Worm (Caenorhabditis elegans) whole organism, L4 larva: ENCODE data around the gene F31F6.1.

Source experiments
- D1046.2 ChIP-seq: fragments of 200-800 bp; sonication (Bioruptor generic); IDR thresholded peaks from 2 replicates; pipeline ENCODE4 v1.3.6; 2022; ENCODE audit warnings: missing genetic modification characterization, missing compliant biosample characterization
- F37D6.2 ChIP-seq: sonication (generic microtip); optimal IDR thresholded peaks from 2 replicates; lab custom pipeline; 2016; ENCODE audit warnings: mild to moderate bottlenecking, missing genetic modification characterization, missing compliant biosample characterization
- F44E2.7 ChIP-seq: fragments of 200-800 bp; sonication (Bioruptor generic); IDR thresholded peaks from 2 replicates; pipeline ENCODE4 v2.1.2; 2022; ENCODE audit warnings: missing genetic modification characterization, missing compliant biosample characterization
- T20F7.1 ChIP-seq: fragments of 200-800 bp; sonication (Bioruptor generic); optimal IDR thresholded peaks from 2 replicates; lab custom pipeline; 2018; ENCODE audit warnings: mild to moderate bottlenecking, missing genetic modification characterization, missing compliant biosample characterization
- ZK337.2 ChIP-seq: fragments of 200-800 bp; sonication (Bioruptor generic); IDR thresholded peaks from 2 replicates; pipeline ENCODE4 v1.3.6; 2022; ENCODE audit warnings: missing genetic modification reagents, missing genetic modification characterization, missing compliant biosample characterization
- aly-2 ChIP-seq: sonication (generic microtip); optimal IDR thresholded peaks from 2 replicates; lab custom pipeline; 2018; ENCODE audit warnings: missing biosample characterization, missing genetic modification characterization
- ceh-32 ChIP-seq: sonication (generic microtip); optimal IDR thresholded peaks from 2 replicates; lab custom pipeline; 2016; ENCODE audit warnings: mild to moderate bottlenecking, missing genetic modification characterization, missing compliant biosample characterization; ENCODE audit not compliant: poor library complexity
- ceh-44 ChIP-seq: fragments of 200-800 bp; sonication (Bioruptor generic); IDR thresholded peaks from 2 replicates; pipeline ENCODE4 v1.3.6; 2022; ENCODE audit warnings: missing genetic modification reagents, missing genetic modification characterization, missing compliant biosample characterization
- ces-1 ChIP-seq: fragments of 150-350 bp; sonication (generic microtip); optimal IDR thresholded peaks from 4 replicates; lab custom pipeline; 2014; ENCODE audit warnings: missing biosample characterization, missing genetic modification reagents, missing genetic modification characterization
- ctbp-1 ChIP-seq: fragments of 200-800 bp; sonication (Bioruptor generic); IDR thresholded peaks from 2 replicates; pipeline ENCODE4 v1.3.6; 2022; ENCODE audit warnings: missing genetic modification reagents, missing genetic modification characterization, missing compliant biosample characterization
- daf-16 ChIP-seq, 3 experiments: sonication (generic microtip); optimal IDR thresholded peaks; 2 replicates each; lab custom pipeline; 2016 to 2017; ENCODE audit warnings: missing genetic modification characterization in 3 of 3, missing genetic modification reagents in 3 of 3, mild to moderate bottlenecking in 2 of 3, missing compliant biosample characterization in 2 of 3, missing biosample characterization in 1 of 3, moderate library complexity in 1 of 3
- daf-19 ChIP-seq: fragments of 200-800 bp; sonication (Bioruptor generic); conservative IDR thresholded peaks from 2 replicates; pipeline ENCODE4 v1.3.6; 2022; ENCODE audit warnings: missing genetic modification characterization, missing compliant biosample characterization
- dmd-8 ChIP-seq: fragments of 200-800 bp; sonication (Bioruptor generic); IDR thresholded peaks from 2 replicates; pipeline ENCODE4 v1.3.6; 2022; ENCODE audit warnings: missing genetic modification characterization, missing compliant biosample characterization
- dmd-9 ChIP-seq: fragments of 200-800 bp; sonication (Bioruptor generic); IDR thresholded peaks from 2 replicates; pipeline ENCODE4 v1.3.6; 2022; ENCODE audit warnings: missing genetic modification reagents, missing genetic modification characterization, missing compliant biosample characterization
- dve-1 ChIP-seq: sonication (generic microtip); optimal IDR thresholded peaks from 2 replicates; lab custom pipeline; 2017; ENCODE audit warnings: antibody characterized with exemption, mild to moderate bottlenecking, missing genetic modification characterization, missing compliant biosample characterization; ENCODE audit not compliant: insufficient read depth
- egl-27 ChIP-seq: sonication (generic microtip); optimal IDR thresholded peaks from 3 replicates; lab custom pipeline; 2017; ENCODE audit warnings: missing biosample characterization, missing genetic modification reagents, missing genetic modification characterization
- egl-43 ChIP-seq: fragments of 200-800 bp; sonication (Bioruptor generic); IDR thresholded peaks from 2 replicates; pipeline ENCODE4 v1.3.6; 2022; ENCODE audit warnings: missing genetic modification reagents, missing genetic modification characterization, missing compliant biosample characterization
- fkh-10 ChIP-seq: fragments of 150-350 bp; optimal IDR thresholded peaks from 2 replicates; lab custom pipeline; 2014; ENCODE audit warnings: missing biosample characterization, missing genetic modification reagents, missing genetic modification characterization
- fos-1 ChIP-seq: fragments of 150-350 bp; optimal IDR thresholded peaks from 2 replicates; lab custom pipeline; 2014; ENCODE audit warnings: missing biosample characterization, missing genetic modification characterization
- gei-8 ChIP-seq: fragments of 200-800 bp; sonication (Bioruptor generic); optimal IDR thresholded peaks from 2 replicates; lab custom pipeline; 2018; ENCODE audit warnings: mild to moderate bottlenecking, missing genetic modification characterization, missing compliant biosample characterization
- hlh-11 ChIP-seq: fragments of 200-800 bp; sonication (Bioruptor generic); optimal IDR thresholded peaks from 2 replicates; lab custom pipeline; 2018; ENCODE audit warnings: mild to moderate bottlenecking, missing genetic modification characterization, missing compliant biosample characterization
- hlh-30 ChIP-seq: sonication (generic microtip); optimal IDR thresholded peaks from 2 replicates; lab custom pipeline; 2017; ENCODE audit warnings: antibody characterized with exemption, mild to moderate bottlenecking, missing genetic modification characterization, missing compliant biosample characterization; ENCODE audit not compliant: insufficient read depth
- hmg-1.1 ChIP-seq: fragments of 200-800 bp; sonication (Bioruptor generic); IDR thresholded peaks from 2 replicates; pipeline ENCODE4 v1.3.6; 2022; ENCODE audit warnings: missing genetic modification reagents, missing genetic modification characterization, missing compliant biosample characterization
- lin-1 ChIP-seq: fragments of 200-800 bp; sonication (Bioruptor generic); IDR thresholded peaks from 2 replicates; pipeline ENCODE4 v1.3.6; 2022; ENCODE audit warnings: missing genetic modification reagents, missing genetic modification characterization, missing compliant biosample characterization
- lir-3 ChIP-seq: sonication (generic microtip); optimal IDR thresholded peaks from 2 replicates; lab custom pipeline; 2016; ENCODE audit warnings: mild to moderate bottlenecking, missing genetic modification characterization, missing compliant biosample characterization
- lsy-2 ChIP-seq, 2 experiments: fragments of 150-350 bp in 1 of 2; sonication (generic microtip) in 1 of 2; optimal IDR thresholded peaks; 2 replicates each; lab custom pipeline; 2014 to 2017; ENCODE audit warnings: missing biosample characterization in 2 of 2, missing genetic modification characterization in 2 of 2
- mdt-29 ChIP-seq: fragments of 200-800 bp; sonication (Bioruptor generic); IDR thresholded peaks from 2 replicates; pipeline ENCODE4 v1.3.6; 2022; ENCODE audit warnings: missing genetic modification reagents, missing genetic modification characterization, missing compliant biosample characterization
- mxl-2 ChIP-seq: fragments of 200-800 bp; sonication (Bioruptor generic); conservative IDR thresholded peaks from 2 replicates; pipeline ENCODE4 v1.3.6; 2022; ENCODE audit warnings: missing genetic modification reagents, missing genetic modification characterization, missing compliant biosample characterization
- nhr-237 ChIP-seq: sonication (generic microtip); optimal IDR thresholded peaks from 2 replicates; lab custom pipeline; 2017; ENCODE audit warnings: missing biosample characterization, missing genetic modification characterization
- nhr-25 ChIP-seq: sonication (generic microtip); optimal IDR thresholded peaks from 2 replicates; lab custom pipeline; 2017; ENCODE audit warnings: missing genetic modification characterization, mild to moderate bottlenecking, missing compliant biosample characterization, antibody characterized with exemption, moderate library complexity, borderline replicate concordance; ENCODE audit not compliant: insufficient read depth
- nhr-41 ChIP-seq: fragments of 200-800 bp; sonication (Bioruptor generic); IDR thresholded peaks from 2 replicates; pipeline ENCODE4 v1.3.6; 2022; ENCODE audit warnings: missing genetic modification reagents, missing genetic modification characterization, missing compliant biosample characterization
- nhr-42 ChIP-seq: fragments of 200-800 bp; sonication (Bioruptor generic); IDR thresholded peaks from 2 replicates; pipeline ENCODE4 v1.3.6; 2022; ENCODE audit warnings: missing genetic modification characterization, missing compliant biosample characterization
- nhr-48 ChIP-seq: sonication (generic microtip); optimal IDR thresholded peaks from 2 replicates; lab custom pipeline; 2016; ENCODE audit warnings: mild to moderate bottlenecking, missing genetic modification characterization, missing compliant biosample characterization
- nhr-76 ChIP-seq: fragments of 150-350 bp; optimal IDR thresholded peaks from 2 replicates; lab custom pipeline; 2014; ENCODE audit warnings: missing biosample characterization, missing genetic modification characterization
- pqm-1 ChIP-seq: sonication (generic microtip); optimal IDR thresholded peaks from 2 replicates; lab custom pipeline; 2017; ENCODE audit warnings: missing biosample characterization, missing genetic modification characterization
- snpc-4 ChIP-seq: fragments of 150-350 bp; optimal IDR thresholded peaks from 2 replicates; lab custom pipeline; 2014; ENCODE audit warnings: missing biosample characterization, missing genetic modification characterization
- spr-3 ChIP-seq: fragments of 200-800 bp; sonication (Bioruptor generic); optimal IDR thresholded peaks from 2 replicates; lab custom pipeline; 2018; ENCODE audit warnings: mild to moderate bottlenecking, missing genetic modification characterization, missing compliant biosample characterization
- tag-97 ChIP-seq: fragments of 200-800 bp; sonication (Bioruptor generic); IDR thresholded peaks from 2 replicates; pipeline ENCODE4 v1.3.6; 2022; ENCODE audit warnings: missing genetic modification characterization, missing compliant biosample characterization
- tra-1 ChIP-seq: fragments of 200-800 bp; sonication (Bioruptor generic); IDR thresholded peaks from 2 replicates; pipeline ENCODE4 v1.3.6; 2022; ENCODE audit warnings: missing genetic modification reagents, missing genetic modification characterization, missing compliant biosample characterization
- unc-130 ChIP-seq: sonication (generic microtip); optimal IDR thresholded peaks from 2 replicates; lab custom pipeline; 2016; ENCODE audit warnings: missing genetic modification reagents, missing genetic modification characterization, missing compliant biosample characterization
- unc-39 ChIP-seq: sonication (generic microtip); optimal IDR thresholded peaks from 2 replicates; lab custom pipeline; 2017; ENCODE audit warnings: missing biosample characterization, missing genetic modification characterization
- unc-62 ChIP-seq, 3 experiments: fragments of 150-350 bp in 1 of 3; sonication (generic microtip); optimal IDR thresholded peaks in 2 of 3; peaks in 1 of 3; 1 replicate in 1 of 3; 2 replicates in 2 of 3; lab custom pipeline; 2014 to 2017; ENCODE audit warnings: missing biosample characterization in 3 of 3, missing genetic modification characterization in 3 of 3, missing genetic modification reagents in 3 of 3, missing genotype in 1 of 3
- vab-7 ChIP-seq: fragments of 200-800 bp; sonication (Bioruptor generic); IDR thresholded peaks from 2 replicates; pipeline ENCODE4 v1.3.6; 2022; ENCODE audit warnings: missing genetic modification reagents, missing genetic modification characterization, missing compliant biosample characterization
- zag-1 ChIP-seq: fragments of 150-350 bp; optimal IDR thresholded peaks from 2 replicates; lab custom pipeline; 2014; ENCODE audit warnings: missing biosample characterization, missing genetic modification characterization

The F31F6.1 gene

DNA sequence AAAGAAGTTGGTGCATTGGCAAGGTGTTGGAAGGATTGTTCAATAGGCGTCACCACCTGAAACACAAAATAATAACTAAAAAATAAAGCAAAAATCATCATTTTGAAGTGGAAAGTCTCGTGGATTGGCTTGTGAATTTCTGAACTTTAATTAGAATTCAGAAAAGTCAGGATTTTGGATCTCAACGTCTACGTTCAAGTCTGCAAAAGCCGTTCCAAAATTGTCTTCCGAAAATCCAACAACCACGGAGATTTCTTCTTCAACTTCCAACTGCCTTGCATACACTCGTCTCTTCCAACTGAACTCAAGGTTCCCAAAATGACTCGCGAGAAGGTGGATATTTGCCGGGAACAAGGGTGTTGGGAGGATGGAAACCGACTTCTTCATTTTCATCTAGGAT lies 2.4 kb downstream of the F31F6.1 start, which contains the start of gene C27C12.3:
TSS of gene C27C12.3 (minus strand) at position 101 of the 400 bp plus-strand sequence.
- no peak for TF ChIP-seq F44E2.7
- TF ChIP-seq dmd-9 (GFP tag; lab: Robert Waterston, UW) = no peak
- TF ChIP-seq pqm-1 (tag; lab: Kevin White, UChicago) = no peak
- TF ChIP-seq gei-8 (GFP tag; lab: Kevin White, UChicago) = no peak
- no peak for TF ChIP-seq mdt-29 (GFP tag; lab: Robert Waterston, UW)
- TF ChIP-seq nhr-25 (tag; lab: Kevin White, UChicago) = no peak
- TF ChIP-seq nhr-41 = no peak
- no peak for TF ChIP-seq ctbp-1
- no peak for TF ChIP-seq snpc-4 (tag; lab: Kevin White, UChicago)
- TF ChIP-seq egl-43 (GFP tag; lab: Robert Waterston, UW) = no peak
- no peak for TF ChIP-seq dve-1
- TF ChIP-seq vab-7 (GFP tag; lab: Robert Waterston, UW) = no peak
- no peak for TF ChIP-seq ces-1 (GFP tag; lab: Kevin White, UChicago)
- no peak for TF ChIP-seq D1046.2
- no peak for TF ChIP-seq ceh-44 (GFP tag; lab: Robert Waterston, UW)
- no peak for TF ChIP-seq F37D6.2 (tag; lab: Kevin White, UChicago)
- TF ChIP-seq nhr-237 (tag; lab: Kevin White, UChicago) = no peak
- no peak for TF ChIP-seq ceh-32 (tag; lab: Kevin White, UChicago)

DNA sequence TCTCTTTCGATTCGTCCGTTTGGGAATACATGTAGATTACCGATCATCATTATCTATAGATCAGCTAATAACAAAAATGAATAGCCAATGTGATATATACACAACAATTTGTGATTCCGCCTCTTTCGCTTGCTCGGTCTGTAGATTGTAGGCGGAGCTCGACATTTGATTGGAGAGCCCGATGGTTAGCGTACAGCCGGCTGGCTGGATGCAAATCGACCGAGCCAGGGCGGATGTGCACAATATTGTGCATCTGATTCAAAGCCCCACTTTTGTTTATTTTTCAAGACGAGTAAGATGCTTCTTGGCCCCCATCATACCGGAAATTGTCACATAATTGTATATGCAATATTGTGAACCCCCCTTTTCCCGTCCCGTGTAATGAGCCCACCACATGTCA lies 6.3 kb downstream of the F31F6.1 start, which contains the start of gene dmd-4:
TSS of gene dmd-4 (minus strand) at position 101 of the 400 bp plus-strand sequence.
- TF ChIP-seq tag-97 (GFP tag; lab: Robert Waterston, UW) (no peak), unc-62 (GFP tag; optimal IDR thresholded peaks at IDR 0.05 in 1 of 2; lab: Kevin White, UChicago) (peak in 1 of 2 experiments; percentile 14), unc-62 (tag; optimal IDR thresholded peaks at IDR 0.05; lab: Kevin White, UChicago) (no peak)

DNA sequence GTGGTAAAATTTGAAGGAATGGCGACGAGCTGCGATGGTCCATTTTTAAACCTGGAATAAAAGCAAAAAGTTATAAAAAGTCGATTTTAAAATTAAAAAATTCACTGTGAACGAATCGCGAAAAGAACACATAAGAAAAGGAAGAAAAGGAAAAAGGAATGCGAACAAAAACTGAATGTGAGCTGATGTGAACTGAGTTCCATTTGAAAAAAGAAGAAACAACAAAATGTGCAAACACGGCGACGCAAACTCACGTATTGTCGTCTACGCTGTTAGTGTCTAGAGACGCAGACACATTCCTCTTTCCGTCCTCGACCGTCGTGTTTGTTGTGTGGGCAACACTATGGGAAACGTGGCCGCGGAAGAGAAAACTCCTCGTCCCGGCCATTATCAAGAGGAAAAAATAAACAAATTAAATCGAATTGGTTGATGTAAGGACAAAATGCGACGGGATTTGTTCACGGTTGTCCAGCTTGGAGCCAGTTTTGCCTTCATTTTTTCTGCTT lies 14.3 kb downstream of the F31F6.1 start, which contains the start of the genes C27C12.1 and C27C12.4:
TSS of gene C27C12.1 (minus strand) at position 51 of the 506 bp plus-strand sequence.
TSS of gene C27C12.4 (plus strand) at position 375 of the 506 bp plus-strand sequence.
- TF ChIP-seq nhr-237 (tag; lab: Kevin White, UChicago) (no peak), ZK337.2 (no peak), tra-1 (GFP tag; lab: Robert Waterston, UW) (no peak), hmg-1.1 (peak; percentile 92), daf-16 (GFP tag; optimal IDR thresholded peaks at IDR 0.05; lab: Kevin White, UChicago) (peak; percentile 8 to 61), daf-16 (tag; optimal IDR thresholded peaks at IDR 0.05; lab: Kevin White, UChicago) (peak; percentile 94), vab-7 (GFP tag; lab: Robert Waterston, UW) (no peak), spr-3 (GFP tag; lab: Kevin White, UChicago) (no peak), mxl-2 (no peak), snpc-4 (tag; lab: Kevin White, UChicago) (no peak), dve-1 (no peak), fkh-10 (GFP tag; lab: Kevin White, UChicago) (peak; percentile 78), unc-39 (no peak), hlh-30 (tag; lab: Kevin White, UChicago) (peak; percentile 86), ceh-44 (GFP tag; lab: Robert Waterston, UW) (no peak), nhr-48 (tag; lab: Kevin White, UChicago) (peak; percentile 61), lsy-2 (tag; optimal IDR thresholded peaks at IDR 0.05; lab: Kevin White, UChicago) (peak; percentile 10 to 88), hlh-11 (peak; percentile 90), tag-97 (GFP tag; lab: Robert Waterston, UW) (no peak), fos-1 (tag; lab: Kevin White, UChicago) (no peak), nhr-42 (0 out of 2 replicates have a peak, but pooled peaks have one; percentile 40), F37D6.2 (tag; lab: Kevin White, UChicago) (peak; percentile 58), nhr-76 (tag; lab: Kevin White, UChicago) (no peak), T20F7.1 (GFP tag; lab: Kevin White, UChicago) (peak; percentile 73), mdt-29 (GFP tag; lab: Robert Waterston, UW) (no peak), daf-19 (GFP tag; lab: Robert Waterston, UW) (no peak), aly-2 (tag; lab: Kevin White, UChicago) (no peak), zag-1 (peak; percentile 22), lin-1 (GFP tag; lab: Robert Waterston, UW) (peak; percentile 35; the same call in 1 of the 2 replicates), egl-27 (tag; lab: Kevin White, UChicago) (no peak), unc-130 (GFP tag; lab: Kevin White, UChicago) (peak; percentile 33), lir-3 (no peak), ctbp-1 (peak; percentile 53; the same call in 1 of the 2 replicates), dmd-8 (GFP tag; lab: Robert Waterston, UW) (no peak)
